Worm (Caenorhabditis elegans) whole organism, L1 larva: Measurements from ENCODE around the gene F07H5.13.
A peak's percentile ranks its signal among the peaks of the same experiment; 100 is the strongest.

Source experiments
- C04F5.9 ChIP-seq: sonication (generic microtip); optimal IDR thresholded peaks from 2 replicates; lab custom pipeline; 2016; ENCODE audit warnings: missing genetic modification characterization, missing compliant biosample characterization
- C16A3.4 ChIP-seq: fragments of 150-350 bp; optimal IDR thresholded peaks from 2 replicates; lab custom pipeline; 2014; ENCODE audit warnings: missing biosample characterization, missing genetic modification characterization
- C34B4.2 ChIP-seq: sonication (generic microtip); optimal IDR thresholded peaks from 2 replicates; lab custom pipeline; 2017; ENCODE audit warnings: mild to moderate bottlenecking, missing genetic modification characterization, missing compliant biosample characterization
- F16B12.6 ChIP-seq: fragments of 150-350 bp; optimal IDR thresholded peaks from 2 replicates; lab custom pipeline; 2014; ENCODE audit warnings: missing biosample characterization, missing genetic modification characterization
- alr-1 ChIP-seq: fragments of 200-800 bp; sonication (Bioruptor generic); optimal IDR thresholded peaks from 2 replicates; lab custom pipeline; 2018; ENCODE audit warnings: borderline replicate concordance, mild to moderate bottlenecking, missing genetic modification characterization, missing compliant biosample characterization
- blmp-1 ChIP-seq: fragments of 150-350 bp; optimal IDR thresholded peaks from 2 replicates; lab custom pipeline; 2014; ENCODE audit warnings: missing biosample characterization, missing genetic modification characterization
- ceh-8 ChIP-seq: fragments of 200-800 bp; sonication (Bioruptor generic); optimal IDR thresholded peaks from 2 replicates; lab custom pipeline; 2018; ENCODE audit warnings: mild to moderate bottlenecking, missing genetic modification characterization, moderate library complexity, missing compliant biosample characterization
- ceh-88 ChIP-seq: fragments of 200-800 bp; sonication (Bioruptor generic); IDR thresholded peaks from 2 replicates; pipeline ENCODE4 v1.3.6; 2022; ENCODE audit warnings: missing genetic modification characterization, missing compliant biosample characterization
- ceh-90 ChIP-seq: sonication (generic microtip); optimal IDR thresholded peaks from 2 replicates; lab custom pipeline; 2016; ENCODE audit warnings: missing genetic modification characterization, missing compliant biosample characterization
- dpl-1 ChIP-seq, 3 experiments: fragments of 150-350 bp in 2 of 3; sonication (generic microtip) in 1 of 3; optimal IDR thresholded peaks; 2 replicates each; lab custom pipeline; 2014 to 2017; ENCODE audit warnings: missing biosample characterization in 3 of 3, missing genetic modification characterization in 3 of 3, missing genetic modification reagents in 3 of 3
- efl-3 ChIP-seq: fragments of 200-800 bp; sonication (Bioruptor generic); optimal IDR thresholded peaks from 2 replicates; lab custom pipeline; 2018; ENCODE audit warnings: mild to moderate bottlenecking, missing genetic modification characterization, missing compliant biosample characterization
- egl-13 ChIP-seq: sonication (generic microtip); optimal IDR thresholded peaks from 2 replicates; lab custom pipeline; 2016; ENCODE audit warnings: missing genotype, missing genetic modification reagents, missing genetic modification characterization, missing compliant biosample characterization
- elt-3 ChIP-seq, 6 experiments: fragments of 150-350 bp in 1 of 6; sonication (generic microtip); optimal IDR thresholded peaks; 2 replicates each; lab custom pipeline; 2017 to 2018; ENCODE audit warnings: missing biosample characterization in 6 of 6, missing genetic modification characterization in 6 of 6, inconsistent platforms in 1 of 6
- fos-1 ChIP-seq: fragments of 150-350 bp; optimal IDR thresholded peaks from 2 replicates; lab custom pipeline; 2014; ENCODE audit warnings: missing biosample characterization, missing genetic modification characterization
- grh-1 ChIP-seq: fragments of 200-800 bp; sonication (Bioruptor generic); IDR thresholded peaks from 2 replicates; pipeline ENCODE4 v1.3.6; 2022; ENCODE audit warnings: missing genetic modification reagents, missing genetic modification characterization, missing compliant biosample characterization
- hlh-17 ChIP-seq: fragments of 200-800 bp; sonication (Bioruptor generic); optimal IDR thresholded peaks from 2 replicates; lab custom pipeline; 2018; ENCODE audit warnings: missing genetic modification characterization, mild to moderate bottlenecking, missing compliant biosample characterization, moderate library complexity, borderline replicate concordance
- irx-1 ChIP-seq: sonication (generic microtip); optimal IDR thresholded peaks from 2 replicates; lab custom pipeline; 2016; ENCODE audit warnings: missing genetic modification characterization, missing compliant biosample characterization
- isw-1 ChIP-seq: fragments of 200-800 bp; sonication (Bioruptor generic); IDR thresholded peaks from 2 replicates; pipeline ENCODE4 v1.3.6; 2022; ENCODE audit warnings: missing genetic modification characterization, missing compliant biosample characterization
- jun-1 ChIP-seq: fragments of 150-350 bp; optimal IDR thresholded peaks from 2 replicates; lab custom pipeline; 2014; ENCODE audit warnings: missing biosample characterization, missing genetic modification reagents, missing genetic modification characterization
- lin-13 ChIP-seq: fragments of 150-350 bp; optimal IDR thresholded peaks from 2 replicates; lab custom pipeline; 2014; ENCODE audit warnings: missing biosample characterization, missing genetic modification reagents, missing genetic modification characterization
- lin-14 ChIP-seq: fragments of 200-800 bp; sonication (Bioruptor generic); optimal IDR thresholded peaks from 2 replicates; lab custom pipeline; 2018; ENCODE audit warnings: mild to moderate bottlenecking, missing genetic modification characterization, moderate library complexity, missing compliant biosample characterization
- lin-35 ChIP-seq, 2 experiments: fragments of 150-350 bp; optimal IDR thresholded peaks; 2 replicates each; lab custom pipeline; 2014; ENCODE audit warnings: missing biosample characterization in 2 of 2, missing genetic modification characterization in 2 of 2, missing genetic modification reagents in 2 of 2
- lin-39 ChIP-seq: fragments of 150-350 bp; optimal IDR thresholded peaks from 2 replicates; lab custom pipeline; 2014; ENCODE audit warnings: missing biosample characterization, missing genetic modification reagents, missing genetic modification characterization
- lir-3 ChIP-seq: sonication (generic microtip); optimal IDR thresholded peaks from 2 replicates; lab custom pipeline; 2016; ENCODE audit warnings: mild to moderate bottlenecking, missing genetic modification characterization, moderate library complexity, missing compliant biosample characterization; ENCODE audit not compliant: poor library complexity
- lsy-2 ChIP-seq, 2 experiments: fragments of 150-350 bp; optimal IDR thresholded peaks; 2 replicates each; lab custom pipeline; 2014; ENCODE audit warnings: missing biosample characterization in 2 of 2, missing genetic modification characterization in 2 of 2
- mab-9 ChIP-seq: fragments of 200-800 bp; sonication (Bioruptor generic); IDR thresholded peaks from 2 replicates; pipeline ENCODE4 v1.3.6; 2022; ENCODE audit warnings: missing genetic modification reagents, missing genetic modification characterization, missing compliant biosample characterization
- mef-2 ChIP-seq: fragments of 150-350 bp; optimal IDR thresholded peaks from 2 replicates; lab custom pipeline; 2014; ENCODE audit warnings: missing biosample characterization, missing genetic modification characterization
- nhr-12 ChIP-seq: sonication (generic microtip); optimal IDR thresholded peaks from 2 replicates; lab custom pipeline; 2017; ENCODE audit warnings: missing biosample characterization, missing genetic modification characterization
- nhr-19 ChIP-seq: fragments of 200-800 bp; sonication (Bioruptor generic); conservative IDR thresholded peaks from 2 replicates; pipeline ENCODE4 v1.3.6; 2022; ENCODE audit warnings: missing genetic modification characterization, missing compliant biosample characterization
- nhr-20 ChIP-seq: sonication (generic microtip); optimal IDR thresholded peaks from 2 replicates; lab custom pipeline; 2016; ENCODE audit warnings: mild to moderate bottlenecking, missing genetic modification characterization, missing compliant biosample characterization
- nhr-76 ChIP-seq: sonication (generic microtip); optimal IDR thresholded peaks from 2 replicates; lab custom pipeline; 2017; ENCODE audit warnings: missing biosample characterization, missing genetic modification characterization
- nhr-77 ChIP-seq: fragments of 150-350 bp; optimal IDR thresholded peaks from 2 replicates; lab custom pipeline; 2014; ENCODE audit warnings: missing biosample characterization, missing genetic modification characterization
- nhr-84 ChIP-seq: sonication (generic microtip); optimal IDR thresholded peaks from 2 replicates; lab custom pipeline; 2017; ENCODE audit warnings: missing biosample characterization, missing genetic modification characterization
- nhr-85 ChIP-seq: sonication (generic microtip); peaks from one replicate; lab custom pipeline; 2016; ENCODE audit warnings: missing genetic modification characterization, inconsistent platforms, missing compliant biosample characterization
- pag-3 ChIP-seq: sonication (generic microtip); optimal IDR thresholded peaks from 2 replicates; lab custom pipeline; 2017; ENCODE audit warnings: missing genetic modification characterization, mild to moderate bottlenecking, missing compliant biosample characterization, antibody characterized with exemption, borderline replicate concordance; ENCODE audit not compliant: insufficient read depth
- pax-3 ChIP-seq: fragments of 200-800 bp; sonication (Bioruptor generic); optimal IDR thresholded peaks from 2 replicates; lab custom pipeline; 2018; ENCODE audit warnings: mild to moderate bottlenecking, missing genetic modification characterization, moderate library complexity, missing compliant biosample characterization
- rnt-1 ChIP-seq: sonication (generic microtip); optimal IDR thresholded peaks from 2 replicates; lab custom pipeline; 2016; ENCODE audit warnings: mild to moderate bottlenecking, missing genetic modification characterization, moderate library complexity, missing compliant biosample characterization
- skn-1 ChIP-seq: fragments of 150-350 bp; optimal IDR thresholded peaks from 2 replicates; lab custom pipeline; 2014; ENCODE audit warnings: missing biosample characterization, missing genetic modification characterization
- snpc-4 ChIP-seq: fragments of 150-350 bp; optimal IDR thresholded peaks from 2 replicates; lab custom pipeline; 2014; ENCODE audit warnings: missing biosample characterization, missing genetic modification characterization
- snu-23 ChIP-seq: sonication (generic microtip); optimal IDR thresholded peaks from 2 replicates; lab custom pipeline; 2016; ENCODE audit warnings: missing genetic modification characterization, missing compliant biosample characterization
- sox-4 ChIP-seq: sonication (generic microtip); optimal IDR thresholded peaks from 2 replicates; lab custom pipeline; 2016; ENCODE audit warnings: missing genetic modification characterization, missing compliant biosample characterization
- tbx-2 ChIP-seq: sonication (generic microtip); optimal IDR thresholded peaks from 2 replicates; lab custom pipeline; 2016; ENCODE audit warnings: missing genetic modification characterization, missing compliant biosample characterization
- tlp-1 ChIP-seq: fragments of 150-350 bp; optimal IDR thresholded peaks from 2 replicates; lab custom pipeline; 2014; ENCODE audit warnings: missing biosample characterization, missing genetic modification characterization
- unc-30 ChIP-seq: sonication (generic microtip); optimal IDR thresholded peaks from 2 replicates; lab custom pipeline; 2017; ENCODE audit warnings: missing biosample characterization, missing genetic modification characterization
- unc-86 ChIP-seq: sonication (generic microtip); optimal IDR thresholded peaks from 2 replicates; lab custom pipeline; 2016; ENCODE audit warnings: missing genetic modification characterization, missing compliant biosample characterization
- xbp-1 ChIP-seq: sonication (generic microtip); optimal IDR thresholded peaks from 2 replicates; lab custom pipeline; 2016; ENCODE audit warnings: missing genetic modification characterization, missing compliant biosample characterization
- zag-1 ChIP-seq: fragments of 150-350 bp; optimal IDR thresholded peaks from 2 replicates; lab custom pipeline; 2014; ENCODE audit warnings: missing biosample characterization, missing genetic modification characterization
- zip-4 ChIP-seq: fragments of 200-800 bp; sonication (Bioruptor generic); optimal IDR thresholded peaks from 2 replicates; lab custom pipeline; 2018; ENCODE audit warnings: mild to moderate bottlenecking, missing genetic modification characterization, moderate library complexity, missing compliant biosample characterization
- ztf-11 ChIP-seq, 2 experiments: sonication (generic microtip); optimal IDR thresholded peaks; 2 replicates each; lab custom pipeline; 2016 to 2017; ENCODE audit warnings: missing genetic modification characterization in 2 of 2, missing biosample characterization in 1 of 2, missing compliant biosample characterization in 1 of 2
- ztf-4 ChIP-seq: fragments of 150-350 bp; optimal IDR thresholded peaks from 2 replicates; lab custom pipeline; 2014; ENCODE audit warnings: missing biosample characterization, missing genetic modification characterization

F07H5.13 gene

ce11 chrII:8764332-8764731, 26.0 kb upstream of the F07H5.13 start:
- TF ChIP-seq nhr-20 (tag; lab: Kevin White, UChicago) (peak; percentile 17), lin-14 (GFP tag; lab: Kevin White, UChicago) (peak; percentile 30), nhr-77 (tag; lab: Kevin White, UChicago) (no peak), elt-3 (tag; optimal IDR thresholded peaks at IDR 0.05; lab: Kevin White, UChicago) (peak in 2 of 6 experiments; percentile 13 to 55), unc-30 (tag; lab: Kevin White, UChicago) (no peak), blmp-1 (tag; lab: Kevin White, UChicago) (peak; percentile 3), nhr-85 (tag; lab: Kevin White, UChicago) (peak; percentile 80), nhr-19 (GFP tag; lab: Robert Waterston, UW) (0 out of 2 replicates have a peak, but pooled peaks have one; percentile 9)

DNA sequence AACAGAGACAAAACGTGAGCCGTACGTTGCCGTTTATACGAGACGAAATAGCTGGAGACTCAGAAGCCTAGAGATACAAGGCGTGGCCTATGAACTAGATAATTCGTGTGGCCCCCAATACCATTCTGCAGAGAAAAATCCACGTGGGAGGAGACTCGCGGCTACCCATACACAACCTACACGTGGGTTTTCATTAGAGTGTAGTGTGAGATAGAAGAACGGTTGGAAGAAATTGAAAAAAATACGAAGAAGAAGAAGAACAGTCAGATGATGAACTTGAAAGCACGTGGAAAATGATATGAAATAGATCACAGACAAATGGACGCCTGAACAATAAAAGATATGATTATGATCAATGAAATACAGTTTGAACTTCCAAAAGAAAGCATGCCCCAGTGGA, 25.2 kb upstream of the F07H5.13 start:
- TF ChIP-seq grh-1 = no peak
- no peak for TF ChIP-seq isw-1
- TF ChIP-seq mef-2 = no peak
- TF ChIP-seq unc-86 (tag; lab: Kevin White, UChicago) = no peak
- TF ChIP-seq C04F5.9 (tag; lab: Kevin White, UChicago) = no peak
- TF ChIP-seq fos-1 (tag; lab: Kevin White, UChicago) = no peak
- no peak for TF ChIP-seq lir-3 (tag; lab: Kevin White, UChicago)
- TF ChIP-seq lsy-2 (tag; optimal IDR thresholded peaks at IDR 0.05; lab: Kevin White, UChicago) = no peak
- no peak for TF ChIP-seq ceh-90 (tag; lab: Kevin White, UChicago)
- TF ChIP-seq pag-3 (tag; lab: Kevin White, UChicago) = no peak
- no peak for TF ChIP-seq jun-1 (tag; lab: Kevin White, UChicago)
- no peak for TF ChIP-seq nhr-77 (tag; lab: Kevin White, UChicago)
- no peak for TF ChIP-seq snpc-4 (tag; lab: Kevin White, UChicago)
- TF ChIP-seq alr-1 (tag; lab: Kevin White, UChicago) = no peak
- peak; percentile 29 for TF ChIP-seq snu-23 (GFP tag; lab: Kevin White, UChicago)
- TF ChIP-seq pax-3 (tag; lab: Kevin White, UChicago) = no peak
- TF ChIP-seq lin-14 (GFP tag; lab: Kevin White, UChicago) = peak; percentile 56
- no peak for TF ChIP-seq mab-9 (GFP tag; lab: Robert Waterston, UW)
- TF ChIP-seq nhr-76 (tag; lab: Kevin White, UChicago) = no peak
- TF ChIP-seq skn-1 (tag; lab: Kevin White, UChicago) = no peak
- no peak for TF ChIP-seq hlh-17 (GFP tag; lab: Kevin White, UChicago)
- TF ChIP-seq elt-3 (tag; optimal IDR thresholded peaks at IDR 0.05; lab: Kevin White, UChicago) = peak in 2 of 6 experiments; percentile 57 to 60
- no peak for TF ChIP-seq ztf-4 (tag; lab: Kevin White, UChicago)
- no peak for TF ChIP-seq efl-3 (GFP tag; lab: Kevin White, UChicago)
- no peak for TF ChIP-seq zip-4
- no peak for TF ChIP-seq dpl-1 (GFP tag; optimal IDR thresholded peaks at IDR 0.05; lab: Kevin White, UChicago)
- no peak for TF ChIP-seq ztf-11 (tag; optimal IDR thresholded peaks at IDR 0.05; lab: Kevin White, UChicago)
- TF ChIP-seq xbp-1 (tag; lab: Kevin White, UChicago) = no peak
- no peak for TF ChIP-seq lin-13 (GFP tag; lab: Kevin White, UChicago)
- TF ChIP-seq nhr-84 (tag; lab: Kevin White, UChicago) = no peak
- TF ChIP-seq nhr-19 (GFP tag; lab: Robert Waterston, UW) = no peak
- no peak for TF ChIP-seq ceh-88 (GFP tag; lab: Robert Waterston, UW)
- no peak for TF ChIP-seq C34B4.2 (tag; lab: Kevin White, UChicago)
- TF ChIP-seq sox-4 = no peak
- peak; percentile 90 for TF ChIP-seq nhr-85 (tag; lab: Kevin White, UChicago)
- no peak for TF ChIP-seq ceh-8 (GFP tag; lab: Kevin White, UChicago)
- no peak for TF ChIP-seq irx-1 (tag; lab: Kevin White, UChicago)
- no peak for TF ChIP-seq zag-1
- no peak for TF ChIP-seq C16A3.4 (tag; lab: Kevin White, UChicago)
- TF ChIP-seq lin-35 (GFP tag; optimal IDR thresholded peaks at IDR 0.05; lab: Kevin White, UChicago) = peak in 1 of 2 experiments; percentile 25
- TF ChIP-seq unc-30 (tag; lab: Kevin White, UChicago) = no peak
- TF ChIP-seq tbx-2 = peak; percentile 31
- no peak for TF ChIP-seq egl-13 (tag; lab: Kevin White, UChicago)
- TF ChIP-seq F16B12.6 (tag; lab: Kevin White, UChicago) = no peak
- no peak for TF ChIP-seq lin-39 (tag; lab: Kevin White, UChicago)
- TF ChIP-seq rnt-1 (tag; lab: Kevin White, UChicago) = no peak
- no peak for TF ChIP-seq tlp-1
- no peak for TF ChIP-seq nhr-12 (tag; lab: Kevin White, UChicago)
